Worm (Caenorhabditis elegans) whole organism, young adult: ENCODE data around the gene F08A7.1.
A peak's percentile ranks its signal among the peaks of the same experiment; 100 is the strongest.

Experiments
- F57A8.1 ChIP-seq: fragments of 200-800 bp; sonication (Bioruptor generic); optimal IDR thresholded peaks from 2 replicates; lab custom pipeline; 2018; ENCODE audit warnings: mild to moderate bottlenecking, missing genetic modification characterization, moderate library complexity, missing compliant biosample characterization
- F57C9.4 ChIP-seq: sonication (generic microtip); optimal IDR thresholded peaks from 2 replicates; lab custom pipeline; 2017; ENCODE audit warnings: mild to moderate bottlenecking, missing genetic modification characterization, missing compliant biosample characterization
- Y56A3A.18 ChIP-seq: fragments of 200-800 bp; sonication (Bioruptor generic); IDR thresholded peaks from 2 replicates; pipeline ENCODE4 v1.3.6; 2022; ENCODE audit warnings: missing genetic modification reagents, missing genetic modification characterization, missing compliant biosample characterization
- Y67H2A.10 ChIP-seq: fragments of 200-800 bp; sonication (Bioruptor generic); conservative IDR thresholded peaks from 2 replicates; pipeline ENCODE4 v1.3.6; 2022; ENCODE audit warnings: missing genetic modification reagents, missing genetic modification characterization, missing compliant biosample characterization
- atf-7 ChIP-seq: sonication (generic microtip); optimal IDR thresholded peaks from 2 replicates; lab custom pipeline; 2017; ENCODE audit warnings: mild to moderate bottlenecking, missing genetic modification characterization, missing compliant biosample characterization
- bed-2 ChIP-seq: fragments of 200-800 bp; sonication (Bioruptor generic); IDR thresholded peaks from 2 replicates; pipeline ENCODE4 v1.3.6; 2022; ENCODE audit warnings: missing genetic modification reagents, missing genetic modification characterization, missing compliant biosample characterization
- cebp-1 ChIP-seq, 2 experiments: fragments of 200-800 bp in 1 of 2; sonication (Bioruptor generic) in 1 of 2; sonication (generic microtip) in 1 of 2; IDR thresholded peaks in 1 of 2; optimal IDR thresholded peaks in 1 of 2; 2 replicates each; pipeline versions ENCODE4 v1.3.6 to Lab custom; 2017 to 2022; ENCODE audit warnings: missing compliant biosample characterization in 2 of 2, missing genetic modification characterization in 2 of 2, mild to moderate bottlenecking in 1 of 2, missing genetic modification reagents in 1 of 2, moderate library complexity in 1 of 2
- ceh-91 ChIP-seq: fragments of 200-800 bp; sonication (Bioruptor generic); IDR thresholded peaks from 2 replicates; pipeline ENCODE4 v1.3.6; 2022; ENCODE audit warnings: missing genetic modification reagents, missing genetic modification characterization, missing compliant biosample characterization
- chd-7 ChIP-seq: sonication (generic microtip); optimal IDR thresholded peaks from 2 replicates; lab custom pipeline; 2016; ENCODE audit warnings: mild to moderate bottlenecking, missing genetic modification characterization, moderate library complexity, missing compliant biosample characterization
- die-1 ChIP-seq: sonication (generic microtip); optimal IDR thresholded peaks from 2 replicates; lab custom pipeline; 2016; ENCODE audit warnings: missing genotype, mild to moderate bottlenecking, missing genetic modification characterization, missing compliant biosample characterization
- egl-18 ChIP-seq: fragments of 200-800 bp; sonication (Bioruptor generic); IDR thresholded peaks from 2 replicates; pipeline ENCODE4 v1.3.6; 2022; ENCODE audit warnings: missing genetic modification reagents, missing genetic modification characterization, missing compliant biosample characterization
- gei-17 ChIP-seq: fragments of 200-800 bp; sonication (Bioruptor generic); optimal IDR thresholded peaks from 2 replicates; lab custom pipeline; 2018; ENCODE audit warnings: mild to moderate bottlenecking, missing genetic modification characterization, missing compliant biosample characterization
- hmg-1.2 ChIP-seq: fragments of 200-800 bp; sonication (Bioruptor generic); IDR thresholded peaks from 2 replicates; pipeline ENCODE4 v1.3.6; 2022; ENCODE audit warnings: missing genetic modification reagents, missing genetic modification characterization, missing compliant biosample characterization
- let-526 ChIP-seq: fragments of 200-800 bp; sonication (Bioruptor generic); IDR thresholded peaks from 2 replicates; pipeline ENCODE4 v1.3.6; 2022; ENCODE audit warnings: missing genetic modification reagents, missing genetic modification characterization, missing compliant biosample characterization
- let-607 ChIP-seq, 2 experiments: fragments of 200-800 bp in 1 of 2; sonication (Bioruptor generic) in 1 of 2; sonication (generic microtip) in 1 of 2; optimal IDR thresholded peaks; 2 replicates each; lab custom pipeline; 2016 to 2018; ENCODE audit warnings: mild to moderate bottlenecking in 2 of 2, missing compliant biosample characterization in 2 of 2, missing genetic modification characterization in 2 of 2, moderate library complexity in 2 of 2, missing genotype in 1 of 2
- lin-40 ChIP-seq: sonication (generic microtip); optimal IDR thresholded peaks from 2 replicates; lab custom pipeline; 2016; ENCODE audit warnings: missing genetic modification characterization, mild to moderate bottlenecking, missing compliant biosample characterization, missing genotype, missing genetic modification reagents
- lin-54 ChIP-seq: fragments of 200-800 bp; sonication (Bioruptor generic); optimal IDR thresholded peaks from 2 replicates; lab custom pipeline; 2018; ENCODE audit warnings: mild to moderate bottlenecking, missing genetic modification characterization, missing compliant biosample characterization
- madf-3 ChIP-seq: fragments of 200-800 bp; sonication (Bioruptor generic); IDR thresholded peaks from 2 replicates; pipeline ENCODE4 v1.3.6; 2022; ENCODE audit warnings: missing genetic modification reagents, missing genetic modification characterization, missing compliant biosample characterization
- madf-6 ChIP-seq: fragments of 200-800 bp; sonication (Bioruptor generic); IDR thresholded peaks from 2 replicates; pipeline ENCODE4 v1.3.6; 2022; ENCODE audit warnings: missing genetic modification reagents, missing genetic modification characterization, missing compliant biosample characterization
- nfyb-1 ChIP-seq: fragments of 200-800 bp; sonication (Bioruptor generic); IDR thresholded peaks from 2 replicates; pipeline ENCODE4 v1.3.6; 2022; ENCODE audit warnings: missing genetic modification reagents, missing genetic modification characterization, missing compliant biosample characterization
- nhr-90 ChIP-seq: sonication (generic microtip); optimal IDR thresholded peaks from 2 replicates; lab custom pipeline; 2016; ENCODE audit warnings: missing genotype, mild to moderate bottlenecking, missing genetic modification characterization, missing compliant biosample characterization
- pbrm-1 ChIP-seq: fragments of 200-800 bp; sonication (Bioruptor generic); IDR thresholded peaks from 2 replicates; pipeline ENCODE4 v1.3.6; 2022; ENCODE audit warnings: missing genetic modification reagents, missing genetic modification characterization, missing compliant biosample characterization
- rcor-1 ChIP-seq: fragments of 200-800 bp; sonication (Bioruptor generic); IDR thresholded peaks from 2 replicates; pipeline ENCODE4 v1.3.6; 2022; ENCODE audit warnings: missing genetic modification reagents, missing genetic modification characterization, missing compliant biosample characterization
- rpc-1 ChIP-seq, 2 experiments: fragments of 150-350 bp in 1 of 2; sonication (generic microtip) in 1 of 2; optimal IDR thresholded peaks; 2 replicates each; lab custom pipeline; 2014 to 2018; ENCODE audit warnings: missing biosample characterization in 1 of 2, missing genetic modification characterization in 1 of 2, missing genetic modification reagents in 1 of 2, missing genotype in 1 of 2
- sdz-38 ChIP-seq: sonication (generic microtip); optimal IDR thresholded peaks from 2 replicates; lab custom pipeline; 2016; ENCODE audit warnings: missing genotype, missing genetic modification characterization, missing compliant biosample characterization
- snpc-1.1 ChIP-seq: sonication (generic microtip); optimal IDR thresholded peaks from 2 replicates; lab custom pipeline; 2017; ENCODE audit warnings: missing genetic modification characterization, mild to moderate bottlenecking, missing compliant biosample characterization, antibody characterized with exemption, moderate library complexity, missing genotype, missing genetic modification reagents; ENCODE audit not compliant: insufficient read depth
- snpc-3.4 ChIP-seq: sonication (generic microtip); optimal IDR thresholded peaks from 2 replicates; lab custom pipeline; 2017; ENCODE audit warnings: missing genetic modification characterization, mild to moderate bottlenecking, missing compliant biosample characterization, antibody characterized with exemption, moderate library complexity, missing genotype, missing genetic modification reagents
- somi-1 ChIP-seq: fragments of 200-800 bp; sonication (Bioruptor generic); optimal IDR thresholded peaks from 2 replicates; lab custom pipeline; 2018; ENCODE audit warnings: mild to moderate bottlenecking, missing genetic modification characterization, missing compliant biosample characterization
- tlf-1 ChIP-seq: fragments of 200-800 bp; sonication (Bioruptor generic); optimal IDR thresholded peaks from 2 replicates; lab custom pipeline; 2018; ENCODE audit warnings: mild to moderate bottlenecking, missing genetic modification characterization, missing compliant biosample characterization
- zim-3 ChIP-seq: sonication (generic microtip); optimal IDR thresholded peaks from 2 replicates; lab custom pipeline; 2017; ENCODE audit warnings: mild to moderate bottlenecking, missing genetic modification characterization, moderate library complexity, missing compliant biosample characterization
- ztf-22 ChIP-seq: fragments of 200-800 bp; sonication (Bioruptor generic); optimal IDR thresholded peaks from 2 replicates; lab custom pipeline; 2018; ENCODE audit warnings: mild to moderate bottlenecking, missing genetic modification characterization, moderate library complexity, missing compliant biosample characterization
- ztf-26 ChIP-seq: sonication (generic microtip); optimal IDR thresholded peaks from 2 replicates; lab custom pipeline; 2017; ENCODE audit warnings: missing genetic modification characterization, missing compliant biosample characterization
- ztf-28 ChIP-seq: fragments of 200-800 bp; sonication (Bioruptor generic); IDR thresholded peaks from 2 replicates; pipeline ENCODE4 v1.3.6; 2022; ENCODE audit warnings: missing genetic modification reagents, missing genetic modification characterization, missing compliant biosample characterization

F08A7.1 gene

DNA sequence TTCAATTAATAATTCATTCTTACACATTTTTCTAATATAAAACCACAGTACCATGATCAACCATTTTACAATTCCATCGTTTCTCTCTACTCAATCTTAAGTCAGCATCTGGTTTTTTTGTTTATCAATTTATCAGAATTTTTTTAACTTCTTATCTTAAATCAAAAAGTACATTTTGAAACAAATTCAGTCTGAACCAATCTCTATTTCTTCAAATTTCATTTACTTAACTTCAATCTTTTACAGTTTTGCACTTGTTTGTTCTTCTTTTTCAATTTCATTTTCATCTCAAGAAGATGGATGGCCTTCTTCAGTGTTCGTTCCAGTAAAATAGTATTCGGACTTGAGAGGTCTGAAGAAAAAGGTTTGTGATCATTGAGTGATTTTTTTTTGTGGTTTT, 32.6 kb downstream of the F08A7.1 start, which contains the start of gene gba-3 (continued):
- no peak for TF ChIP-seq let-607 (tag; optimal IDR thresholded peaks at IDR 0.05; lab: Kevin White, UChicago)
- TF ChIP-seq gei-17 = no peak

DNA sequence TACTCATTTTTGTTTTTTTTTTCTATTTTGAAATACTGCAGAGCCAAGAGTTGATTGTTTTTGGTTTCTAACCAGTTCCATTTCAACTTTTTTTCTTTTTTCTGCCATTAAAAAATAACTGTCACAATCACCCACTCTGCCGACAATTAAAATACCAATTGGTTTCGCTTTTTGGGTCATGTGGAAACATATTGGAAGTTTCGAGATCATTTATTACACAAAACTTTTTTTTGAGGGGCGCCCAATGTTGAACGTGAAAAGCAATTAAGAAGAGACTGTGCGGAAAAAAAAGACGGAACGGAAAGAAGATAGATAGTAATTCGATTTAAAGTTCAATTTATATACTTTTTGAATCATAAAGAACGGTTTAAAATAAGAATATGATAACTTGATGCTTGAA, 33.6 kb downstream of the F08A7.1 start:
- TF ChIP-seq lin-40 (tag; lab: Kevin White, UChicago) = peak; percentile 76
- TF ChIP-seq ztf-26 (tag; lab: Kevin White, UChicago) = peak; percentile 43
- TF ChIP-seq Y67H2A.10 (GFP tag; lab: Robert Waterston, UW) = no peak
- 0 out of 2 replicates have a peak, but pooled peaks have one; percentile 44 for TF ChIP-seq nfyb-1
- TF ChIP-seq somi-1 (GFP tag; lab: Kevin White, UChicago) = peak; percentile 33
- TF ChIP-seq F57C9.4 (tag; lab: Kevin White, UChicago) = no peak
- TF ChIP-seq let-526 (GFP tag; lab: Robert Waterston, UW) = no peak
- TF ChIP-seq, all 124 proteins: peak for 4

DNA sequence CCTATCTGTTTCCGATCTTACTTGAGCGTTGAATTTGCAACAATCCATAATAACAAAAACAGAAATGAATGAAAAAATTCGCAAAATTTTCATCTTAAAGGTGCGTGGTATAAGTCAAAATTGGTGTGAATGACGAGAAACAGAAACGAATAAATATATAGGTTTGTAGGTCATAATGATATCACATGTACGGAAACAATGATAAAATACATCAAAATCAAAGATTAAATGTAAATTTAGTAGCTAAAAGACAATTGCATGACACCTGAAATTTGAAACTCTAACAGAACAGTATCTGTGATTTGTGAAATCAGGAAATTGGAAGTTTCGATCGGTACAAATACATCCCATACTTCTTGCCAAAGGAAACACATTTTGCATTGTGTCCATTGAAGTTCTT, 34.8 kb downstream of the F08A7.1 start, which contains the start of gene F11E6.9:
Gene F11E6.9 (minus strand): TSS at position 101 of the 400 bp plus-strand sequence.
- no peak for TF ChIP-seq ztf-22 (GFP tag; lab: Kevin White, UChicago)
- TF ChIP-seq Y56A3A.18 = no peak
- no peak for TF ChIP-seq nhr-90 (tag; lab: Kevin White, UChicago)
- TF ChIP-seq pbrm-1 (GFP tag; lab: Robert Waterston, UW) = no peak
- TF ChIP-seq F57A8.1 (GFP tag; lab: Kevin White, UChicago) = no peak
- no peak for TF ChIP-seq let-607 (tag; optimal IDR thresholded peaks at IDR 0.05; lab: Kevin White, UChicago)
- TF ChIP-seq snpc-1.1 = no peak
- TF ChIP-seq cebp-1 (GFP tag; IDR thresholded peaks at IDR 0.05; lab: Robert Waterston, UW) = no peak
- TF ChIP-seq cebp-1 (tag; optimal IDR thresholded peaks at IDR 0.05; lab: Kevin White, UChicago) = no peak
- TF ChIP-seq ceh-91 (GFP tag; lab: Robert Waterston, UW) = no peak
- no peak for TF ChIP-seq madf-6
- TF ChIP-seq zim-3 (tag; lab: Kevin White, UChicago) = no peak

DNA sequence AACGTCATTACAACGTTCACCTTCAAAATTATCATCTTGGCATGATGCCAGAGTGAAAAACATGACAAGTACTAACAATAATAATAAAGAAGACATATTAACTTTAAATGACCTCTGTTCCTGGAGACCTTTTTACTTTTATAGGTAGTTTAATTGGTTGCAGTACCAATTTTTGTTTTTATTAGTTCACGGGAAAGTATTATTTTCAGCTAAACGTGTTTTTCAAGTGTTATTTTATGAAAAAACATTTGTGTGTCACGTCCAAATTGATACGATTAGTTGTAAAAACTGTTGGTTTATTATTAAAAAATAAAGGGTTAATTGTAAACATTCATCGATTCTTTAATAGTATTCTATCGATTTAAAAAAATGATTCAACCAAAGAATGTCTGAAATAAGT, 35.3 kb downstream of the F08A7.1 start, which contains the start of gene grl-24:
Gene grl-24 (minus strand): TSS at position 101 of the 400 bp plus-strand sequence.
- no peak for TF ChIP-seq rpc-1 (optimal IDR thresholded peaks at IDR 0.05; lab: Kevin White, UChicago)
- TF ChIP-seq rpc-1 (tag; optimal IDR thresholded peaks at IDR 0.05; lab: Kevin White, UChicago) = no peak
- no peak for TF ChIP-seq atf-7
- no peak for TF ChIP-seq bed-2
- TF ChIP-seq tlf-1 = no peak
- no peak for TF ChIP-seq hmg-1.2 (GFP tag; lab: Robert Waterston, UW)
- no peak for TF ChIP-seq nfyb-1
- no peak for TF ChIP-seq madf-3
- no peak for TF ChIP-seq lin-54 (GFP tag; lab: Kevin White, UChicago)
- no peak for TF ChIP-seq snpc-3.4 (tag; lab: Kevin White, UChicago)
- no peak for TF ChIP-seq die-1
- no peak for TF ChIP-seq rcor-1
- no peak for TF ChIP-seq egl-18 (GFP tag; lab: Robert Waterston, UW)
- no peak for TF ChIP-seq chd-7 (tag; lab: Kevin White, UChicago)
- TF ChIP-seq sdz-38 (tag; lab: Kevin White, UChicago) = no peak
- no peak for TF ChIP-seq Y67H2A.10 (GFP tag; lab: Robert Waterston, UW)
- TF ChIP-seq ztf-28 = no peak
